Worm (Caenorhabditis elegans) whole organism, late embryonic: ENCODE measurements around the gene srx-90.

Source experiments
- C08G9.2 ChIP-seq: sonication (generic microtip); optimal IDR thresholded peaks from 2 replicates; lab custom pipeline; 2016; ENCODE audit warnings: mild to moderate bottlenecking, missing genetic modification characterization, moderate library complexity, missing compliant biosample characterization
- C38D4.7 ChIP-seq: fragments of 200-800 bp; sonication (Bioruptor generic); optimal IDR thresholded peaks from 2 replicates; lab custom pipeline; 2018; ENCODE audit warnings: mild to moderate bottlenecking, missing genetic modification characterization, moderate library complexity, missing compliant biosample characterization
- ceh-14 ChIP-seq: sonication (generic microtip); optimal IDR thresholded peaks from 2 replicates; lab custom pipeline; 2016; ENCODE audit warnings: missing genotype, missing genetic modification characterization, missing compliant biosample characterization
- ceh-18 ChIP-seq: sonication (generic microtip); optimal IDR thresholded peaks from 2 replicates; lab custom pipeline; 2016; ENCODE audit warnings: missing genetic modification characterization, missing compliant biosample characterization
- ceh-2 ChIP-seq: sonication (generic microtip); optimal IDR thresholded peaks from 2 replicates; lab custom pipeline; 2016; ENCODE audit warnings: missing genotype, missing genetic modification characterization, missing compliant biosample characterization
- ceh-22 ChIP-seq: sonication (generic microtip); optimal IDR thresholded peaks from 2 replicates; lab custom pipeline; 2017; ENCODE audit warnings: missing biosample characterization, missing genetic modification characterization
- che-1 ChIP-seq: sonication (generic microtip); optimal IDR thresholded peaks from 2 replicates; lab custom pipeline; 2016; ENCODE audit warnings: mild to moderate bottlenecking, missing genetic modification characterization, missing compliant biosample characterization
- dmd-4 ChIP-seq: sonication (generic microtip); optimal IDR thresholded peaks from 2 replicates; lab custom pipeline; 2016; ENCODE audit warnings: borderline replicate concordance, missing genetic modification characterization, missing compliant biosample characterization
- dve-1 ChIP-seq: sonication (generic microtip); optimal IDR thresholded peaks from 2 replicates; lab custom pipeline; 2017; ENCODE audit warnings: antibody characterized with exemption, mild to moderate bottlenecking, missing genetic modification characterization, missing compliant biosample characterization
- elt-2 ChIP-seq: sonication (generic microtip); optimal IDR thresholded peaks from 2 replicates; lab custom pipeline; 2016; ENCODE audit warnings: missing genetic modification reagents, missing genetic modification characterization, missing compliant biosample characterization
- fax-1 ChIP-seq: sonication (generic microtip); optimal IDR thresholded peaks from 2 replicates; lab custom pipeline; 2016; ENCODE audit warnings: missing genotype, missing genetic modification characterization, missing compliant biosample characterization
- fkh-10 ChIP-seq: fragments of 150-350 bp; optimal IDR thresholded peaks from 2 replicates; lab custom pipeline; 2014; ENCODE audit warnings: missing biosample characterization, missing genetic modification reagents, missing genetic modification characterization
- gmeb-2 ChIP-seq: sonication (generic microtip); optimal IDR thresholded peaks from 2 replicates; lab custom pipeline; 2016; ENCODE audit warnings: missing genetic modification characterization, inconsistent platforms, missing compliant biosample characterization
- hlh-15 ChIP-seq: sonication (generic microtip); optimal IDR thresholded peaks from 2 replicates; lab custom pipeline; 2016; ENCODE audit warnings: missing genetic modification characterization, missing compliant biosample characterization
- lim-6 ChIP-seq: sonication (generic microtip); optimal IDR thresholded peaks from 2 replicates; lab custom pipeline; 2016; ENCODE audit warnings: missing genetic modification characterization, missing compliant biosample characterization
- lin-11 ChIP-seq: fragments of 200-800 bp; sonication (Bioruptor generic); optimal IDR thresholded peaks from 2 replicates; lab custom pipeline; 2018; ENCODE audit warnings: mild to moderate bottlenecking, missing genetic modification characterization, missing compliant biosample characterization
- madf-2 ChIP-seq: sonication (generic microtip); optimal IDR thresholded peaks from 2 replicates; lab custom pipeline; 2017; ENCODE audit warnings: missing genetic modification characterization, missing compliant biosample characterization
- mec-3 ChIP-seq: sonication (generic microtip); optimal IDR thresholded peaks from 2 replicates; lab custom pipeline; 2016; ENCODE audit warnings: borderline replicate concordance, missing genetic modification characterization, missing compliant biosample characterization
- nfya-1 ChIP-seq: sonication (generic microtip); optimal IDR thresholded peaks from 2 replicates; lab custom pipeline; 2017; ENCODE audit warnings: missing genetic modification characterization, mild to moderate bottlenecking, missing compliant biosample characterization, antibody characterized with exemption, moderate library complexity
- nhr-11 ChIP-seq: fragments of 150-350 bp; optimal IDR thresholded peaks from 2 replicates; lab custom pipeline; 2014; ENCODE audit warnings: missing biosample characterization, missing genetic modification characterization
- pag-3 ChIP-seq: sonication (generic microtip); optimal IDR thresholded peaks from 2 replicates; lab custom pipeline; 2016; ENCODE audit warnings: missing compliant biosample characterization, missing genetic modification characterization, borderline replicate concordance
- pax-1 ChIP-seq: fragments of 150-350 bp; optimal IDR thresholded peaks from 2 replicates; lab custom pipeline; 2014; ENCODE audit warnings: missing biosample characterization, missing genetic modification characterization
- pqm-1 ChIP-seq: sonication (generic microtip); optimal IDR thresholded peaks from 2 replicates; lab custom pipeline; 2016; ENCODE audit warnings: missing genetic modification characterization, missing compliant biosample characterization
- pros-1 ChIP-seq: fragments of 150-350 bp; optimal IDR thresholded peaks from 2 replicates; lab custom pipeline; 2014; ENCODE audit warnings: missing biosample characterization, missing genetic modification reagents, missing genetic modification characterization
- ref-2 ChIP-seq: sonication (generic microtip); optimal IDR thresholded peaks from 2 replicates; lab custom pipeline; 2016; ENCODE audit warnings: missing genetic modification characterization, missing compliant biosample characterization
- rnt-1 ChIP-seq: sonication (generic microtip); optimal IDR thresholded peaks from 2 replicates; lab custom pipeline; 2016; ENCODE audit warnings: missing genetic modification characterization, missing compliant biosample characterization
- sdc-2 ChIP-seq: sonication (generic microtip); optimal IDR thresholded peaks from 2 replicates; lab custom pipeline; 2016; ENCODE audit warnings: missing genotype, missing genetic modification characterization, missing compliant biosample characterization
- tbx-2 ChIP-seq: sonication (generic microtip); optimal IDR thresholded peaks from 2 replicates; lab custom pipeline; 2016; ENCODE audit warnings: missing genetic modification characterization, missing compliant biosample characterization
- unc-42 ChIP-seq: sonication (generic microtip); optimal IDR thresholded peaks from 2 replicates; lab custom pipeline; 2016; ENCODE audit warnings: missing genotype, missing genetic modification characterization, missing compliant biosample characterization
- unc-55 ChIP-seq: sonication (generic microtip); optimal IDR thresholded peaks from 2 replicates; lab custom pipeline; 2017; ENCODE audit warnings: missing biosample characterization, missing genetic modification reagents, missing genetic modification characterization
- ztf-16 ChIP-seq: sonication (generic microtip); optimal IDR thresholded peaks from 2 replicates; lab custom pipeline; 2017; ENCODE audit warnings: missing genetic modification characterization, missing compliant biosample characterization

srx-90 gene

ce11 chrV:11533365-11533949, 47.5 kb upstream of the srx-90 start:
- TF ChIP-seq mec-3 (no peak), ceh-14 (tag; lab: Kevin White, UChicago) (no peak), nhr-11 (tag; lab: Kevin White, UChicago) (no peak), lim-6 (tag; lab: Kevin White, UChicago) (no peak), ceh-22 (tag; lab: Kevin White, UChicago) (no peak), ztf-16 (tag; lab: Kevin White, UChicago) (no peak), che-1 (no peak), pros-1 (tag; lab: Kevin White, UChicago) (no peak), ceh-18 (tag; lab: Kevin White, UChicago) (no peak), madf-2 (tag; lab: Kevin White, UChicago) (no peak), gmeb-2 (no peak), fkh-10 (no peak), lin-11 (no peak), pqm-1 (no peak), C08G9.2 (no peak)

ce11 chrV:11534495-11535189, 46.3 kb upstream of the srx-90 start:
- TF ChIP-seq ceh-2 (tag; lab: Kevin White, UChicago), result no peak
- TF ChIP-seq elt-2 (tag; lab: Kevin White, UChicago), result peak; percentile 67
- TF ChIP-seq unc-55 (GFP tag; lab: Kevin White, UChicago), result no peak
- TF ChIP-seq pqm-1, result no peak
- TF ChIP-seq, all 69 proteins: peak for 1

ce11 chrV:11535504-11536062, 45.3 kb upstream of the srx-90 start:
- TF ChIP-seq unc-55 (GFP tag; lab: Kevin White, UChicago) (no peak), dve-1 (tag; lab: Kevin White, UChicago) (no peak), sdc-2 (no peak), ceh-18 (tag; lab: Kevin White, UChicago) (peak; percentile 25), nfya-1 (tag; lab: Kevin White, UChicago) (peak; percentile 3), ref-2 (no peak), fax-1 (tag; lab: Kevin White, UChicago) (no peak), hlh-15 (tag; lab: Kevin White, UChicago) (no peak), rnt-1 (peak; percentile 33)
- TF ChIP-seq, all 69 proteins: peak for 3

DNA sequence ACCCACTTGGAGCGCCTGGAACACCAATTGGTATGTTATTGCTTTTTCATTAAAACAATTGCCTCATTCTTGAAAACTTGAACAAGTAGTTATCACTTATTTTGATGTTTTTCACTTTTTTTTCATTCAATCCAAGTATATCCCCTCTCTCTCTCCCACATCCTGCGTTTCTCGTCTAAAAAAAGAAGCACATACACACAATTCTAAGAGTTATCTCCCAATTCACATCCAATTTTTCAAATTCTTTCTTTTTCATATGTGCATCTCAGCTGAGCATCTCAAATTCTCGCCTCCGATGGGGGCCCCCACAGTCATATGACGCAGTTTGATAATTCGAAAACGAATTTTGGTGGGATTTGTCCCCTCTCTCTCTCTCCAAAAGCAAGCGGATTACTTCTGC, 44.3 kb upstream of the srx-90 start:
- no peak for TF ChIP-seq elt-2 (tag; lab: Kevin White, UChicago)
- TF ChIP-seq fkh-10, result no peak
- TF ChIP-seq nhr-11 (tag; lab: Kevin White, UChicago), result no peak
- TF ChIP-seq unc-42, result peak; percentile 58
- TF ChIP-seq tbx-2, result no peak
- TF ChIP-seq dmd-4 (tag; lab: Kevin White, UChicago), result no peak
- no peak for TF ChIP-seq pax-1 (tag; lab: Kevin White, UChicago)

- no peak for TF ChIP-seq nfya-1 (tag; lab: Kevin White, UChicago)
- TF ChIP-seq nhr-11 (tag; lab: Kevin White, UChicago), result no peak
- no peak for TF ChIP-seq pag-3 (tag; lab: Kevin White, UChicago)
- no peak for TF ChIP-seq dmd-4 (tag; lab: Kevin White, UChicago)
These were observed 41.4 kb upstream of the srx-90 start for ce11 chrV:11539502-11539901.

DNA sequence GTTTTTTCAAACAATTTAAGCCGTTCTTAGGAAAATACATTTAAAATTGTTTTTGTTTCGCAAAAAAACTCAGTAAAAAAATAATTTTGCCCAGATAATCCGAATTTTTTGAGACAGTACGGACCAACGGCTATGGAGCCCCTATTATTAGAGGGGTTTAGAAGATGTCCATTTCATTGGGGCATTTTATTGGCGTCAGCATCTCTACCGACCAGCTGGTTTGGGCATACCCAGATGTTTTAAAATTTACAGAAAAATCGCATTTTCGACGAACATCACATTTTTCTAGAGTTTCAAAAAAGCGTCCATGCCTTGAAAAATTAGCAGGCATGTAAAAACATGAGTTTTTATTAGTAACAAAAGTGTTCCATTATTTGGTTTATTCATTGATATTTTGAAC, 39.6 kb upstream of the srx-90 start:
- no peak for TF ChIP-seq elt-2 (tag; lab: Kevin White, UChicago)
- peak; percentile 24 for TF ChIP-seq C38D4.7 (GFP tag; lab: Kevin White, UChicago)
